Fruit fly (Drosophila melanogaster) whole organism: ENCODE results near the gene CG5866.

Source experiments
- CG8478 ChIP-seq: fragments of >200 bp; optimal IDR thresholded peaks from 2 replicates; lab custom pipeline; 2018; ENCODE audit warnings: inconsistent platforms
- Dll ChIP-seq: fragments of >200 bp; optimal IDR thresholded peaks from 2 replicates; lab custom pipeline; 2017
- EcR ChIP-seq, 2 experiments: fragments of >200 bp; optimal IDR thresholded peaks; 2 replicates each; lab custom pipeline; 2017; ENCODE audit warnings: missing biosample characterization in 2 of 2, missing genetic modification characterization in 2 of 2, missing genetic modification reagents in 2 of 2
- pan ChIP-seq: fragments of >200 bp; optimal IDR thresholded peaks from 2 replicates; lab custom pipeline; 2017
- psq ChIP-seq: fragments of >200 bp; optimal IDR thresholded peaks from 2 replicates; lab custom pipeline; 2017
- usp ChIP-seq: fragments of >200 bp; optimal IDR thresholded peaks from 2 replicates; lab custom pipeline; 2017; ENCODE audit warnings: missing biosample characterization, missing genetic modification characterization, mixed read lengths

The CG5866 gene

DNA sequence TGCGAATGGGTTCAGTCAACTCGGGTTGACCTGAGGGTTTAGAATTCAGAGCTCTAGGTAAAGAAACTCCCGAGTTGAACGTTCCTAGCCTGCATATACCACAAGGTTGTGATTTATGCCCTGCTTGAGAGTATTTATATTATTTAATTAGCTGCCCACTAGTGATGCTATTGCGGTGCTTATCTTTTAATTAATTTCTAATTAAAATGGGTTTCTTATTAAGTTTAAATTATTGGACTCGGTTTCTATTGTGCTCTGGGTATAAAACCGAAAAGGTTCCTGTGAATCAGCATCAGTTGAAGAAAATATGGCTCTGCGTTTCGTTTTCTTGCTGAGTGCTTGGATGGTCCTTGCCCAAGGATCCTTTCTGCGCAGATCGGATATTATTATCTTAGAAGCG is at the start of gene CG5866:
Gene CG5866, plus strand, starts transcription at position 301 of the 400 bp plus-strand sequence.
- no peak for TF ChIP-seq psq (lab: Kevin White, UChicago)
- TF ChIP-seq Dll (lab: Kevin White, UChicago) = no peak
- no peak for TF ChIP-seq CG8478 (lab: Kevin White, UChicago)
- TF ChIP-seq usp (GFP tag; lab: Kevin White, UChicago) = no peak

DNA sequence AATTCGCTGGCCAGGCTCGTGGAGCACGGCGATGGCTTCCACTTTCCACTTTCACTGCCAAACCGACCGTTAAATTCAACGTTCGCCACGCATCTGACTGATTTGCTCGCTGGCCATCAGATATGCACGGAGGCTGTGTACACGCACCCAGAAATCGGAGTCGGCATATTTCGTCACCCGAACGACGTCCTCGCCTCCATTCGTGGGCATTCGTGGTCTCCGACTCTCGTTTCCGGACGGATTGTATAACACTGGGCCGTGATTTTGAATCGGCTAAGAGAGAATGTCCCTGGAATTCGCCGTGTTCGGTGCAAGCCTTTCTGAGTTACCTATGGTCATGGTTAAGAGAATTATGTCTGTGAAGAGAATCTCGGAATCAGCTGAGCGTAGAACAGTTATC is 49.5 kb upstream of the CG5866 start, which contains the start of gene beat-IIa:
Gene beat-IIa, minus strand, starts transcription at position 97 of the 400 bp plus-strand sequence.
- no peak for TF ChIP-seq pan (lab: Kevin White, UChicago)
- no peak for TF ChIP-seq usp (GFP tag; lab: Kevin White, UChicago)
- no peak for TF ChIP-seq CG8478 (lab: Kevin White, UChicago)
- TF ChIP-seq EcR (GFP tag; optimal IDR thresholded peaks at IDR 0.05; lab: Kevin White, UChicago) = no peak
- TF ChIP-seq psq (lab: Kevin White, UChicago) = no peak
- no peak for TF ChIP-seq Dll (lab: Kevin White, UChicago)

DNA sequence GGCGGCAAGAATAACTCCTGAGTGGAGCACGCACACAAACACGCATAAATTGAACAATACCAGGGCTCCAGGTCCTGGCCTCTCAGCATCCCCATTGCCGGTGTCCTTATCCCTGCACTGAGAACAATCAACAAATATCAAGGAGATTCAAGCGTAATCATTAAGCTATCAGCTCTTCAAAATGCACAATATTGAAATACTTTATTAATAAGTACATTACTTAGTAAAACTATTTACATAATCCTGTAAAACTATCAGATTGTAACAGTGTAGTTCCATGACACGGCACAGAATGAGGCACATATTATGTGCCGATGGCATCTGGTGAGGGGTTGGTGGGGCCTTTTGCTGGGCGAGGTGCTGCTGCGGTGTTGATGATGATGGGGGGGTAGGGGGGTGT is 44.4 kb upstream of the CG5866 start:
- TF ChIP-seq pan (lab: Kevin White, UChicago) (no peak), EcR (GFP tag; optimal IDR thresholded peaks at IDR 0.05; lab: Kevin White, UChicago) (no peak), usp (GFP tag; lab: Kevin White, UChicago) (no peak), psq (lab: Kevin White, UChicago) (no peak), Dll (lab: Kevin White, UChicago) (no peak), CG8478 (lab: Kevin White, UChicago) (no peak)

DNA sequence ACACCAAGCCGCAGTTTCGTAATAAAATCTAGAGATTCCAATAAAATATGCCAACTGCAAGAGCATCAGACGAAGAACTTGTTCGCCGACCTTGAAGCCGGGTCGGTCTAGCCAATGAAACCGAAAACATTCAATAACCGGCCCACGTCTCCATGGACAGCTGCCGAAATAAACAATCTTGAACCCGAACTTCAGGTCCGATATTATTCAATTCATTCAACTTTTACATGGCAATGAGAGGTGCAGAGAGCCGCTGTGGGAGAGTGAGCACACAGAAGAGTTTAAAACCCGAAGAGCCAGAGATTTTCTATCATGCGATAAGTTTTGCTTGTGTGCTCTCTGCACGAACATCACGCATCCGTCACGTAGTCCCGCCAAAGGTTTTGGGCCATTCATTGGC is 38.0 kb upstream of the CG5866 start:
- TF ChIP-seq EcR (GFP tag; optimal IDR thresholded peaks at IDR 0.05; lab: Kevin White, UChicago) (peak in 1 of 2 experiments; percentile 38), usp (GFP tag; lab: Kevin White, UChicago) (no peak)

DNA sequence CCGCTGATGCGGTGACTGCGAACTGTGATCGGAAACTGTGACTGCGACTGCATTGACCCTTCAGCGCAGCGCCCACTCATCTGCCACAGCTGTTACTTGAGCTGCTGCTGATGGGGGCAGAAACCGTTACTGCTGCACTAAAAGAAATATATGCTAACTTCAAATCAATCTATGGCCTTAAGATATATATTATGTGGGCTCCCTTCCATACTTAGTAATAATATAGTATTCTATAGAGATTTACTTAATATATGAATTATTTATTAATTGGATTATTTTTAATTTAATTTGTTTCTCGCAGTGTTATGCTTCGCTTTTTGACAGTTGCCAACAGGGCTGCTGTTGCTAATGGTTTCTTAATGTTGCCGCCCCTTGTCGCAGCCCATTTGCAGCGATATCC is 36.5 kb upstream of the CG5866 start:
- TF ChIP-seq EcR (GFP tag; optimal IDR thresholded peaks at IDR 0.05; lab: Kevin White, UChicago) (no peak), CG8478 (lab: Kevin White, UChicago) (no peak), pan (lab: Kevin White, UChicago) (no peak)

DNA sequence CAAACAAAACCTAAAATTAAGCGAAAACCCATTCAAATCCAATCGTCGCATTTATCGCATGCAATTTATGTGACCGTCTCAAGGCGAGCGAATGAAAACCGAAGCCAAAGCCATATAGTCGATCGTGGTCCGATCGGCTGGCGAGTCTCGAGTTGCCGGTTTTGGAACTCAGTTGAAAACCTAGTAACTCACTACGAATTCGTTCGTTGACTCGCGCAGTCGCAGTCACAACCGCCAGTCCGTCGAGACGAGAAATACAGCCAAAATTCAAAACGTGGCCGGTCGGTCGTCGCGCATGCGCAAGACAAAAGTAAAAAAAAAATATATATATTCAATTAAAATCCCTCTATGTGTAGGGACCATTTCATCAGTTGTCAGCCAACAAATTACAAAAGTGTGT is 35.8 kb upstream of the CG5866 start, which contains the start of gene lute:
Gene lute, plus strand, starts transcription at position 203 of the 400 bp plus-strand sequence.
- TF ChIP-seq pan (lab: Kevin White, UChicago) (no peak), Dll (lab: Kevin White, UChicago) (no peak), CG8478 (lab: Kevin White, UChicago) (no peak), usp (GFP tag; lab: Kevin White, UChicago) (no peak), psq (lab: Kevin White, UChicago) (no peak), EcR (GFP tag; optimal IDR thresholded peaks at IDR 0.05; lab: Kevin White, UChicago) (no peak)

DNA sequence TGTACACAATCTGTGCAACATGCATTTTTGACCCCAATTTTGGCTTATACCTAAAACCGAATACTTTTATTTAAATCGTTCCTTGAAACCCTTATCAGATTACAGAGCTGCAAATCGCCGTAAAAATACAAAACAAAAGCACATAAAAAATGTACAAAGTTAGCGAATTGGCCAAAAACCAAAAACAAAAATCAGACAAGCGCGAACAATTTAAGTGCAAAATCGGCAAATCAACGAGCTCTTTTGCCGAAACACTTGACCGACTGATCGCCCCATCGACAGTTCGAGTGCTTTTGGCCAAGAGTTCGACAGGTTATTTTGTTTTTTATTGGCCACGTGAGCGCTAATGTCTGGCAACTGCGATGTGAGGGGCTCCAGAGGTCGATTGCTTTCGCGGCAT is 33.6 kb upstream of the CG5866 start:
- TF ChIP-seq psq (lab: Kevin White, UChicago) (no peak), EcR (GFP tag; optimal IDR thresholded peaks at IDR 0.05; lab: Kevin White, UChicago) (no peak), Dll (lab: Kevin White, UChicago) (no peak), pan (lab: Kevin White, UChicago) (no peak), usp (GFP tag; lab: Kevin White, UChicago) (no peak), CG8478 (lab: Kevin White, UChicago) (no peak)

DNA sequence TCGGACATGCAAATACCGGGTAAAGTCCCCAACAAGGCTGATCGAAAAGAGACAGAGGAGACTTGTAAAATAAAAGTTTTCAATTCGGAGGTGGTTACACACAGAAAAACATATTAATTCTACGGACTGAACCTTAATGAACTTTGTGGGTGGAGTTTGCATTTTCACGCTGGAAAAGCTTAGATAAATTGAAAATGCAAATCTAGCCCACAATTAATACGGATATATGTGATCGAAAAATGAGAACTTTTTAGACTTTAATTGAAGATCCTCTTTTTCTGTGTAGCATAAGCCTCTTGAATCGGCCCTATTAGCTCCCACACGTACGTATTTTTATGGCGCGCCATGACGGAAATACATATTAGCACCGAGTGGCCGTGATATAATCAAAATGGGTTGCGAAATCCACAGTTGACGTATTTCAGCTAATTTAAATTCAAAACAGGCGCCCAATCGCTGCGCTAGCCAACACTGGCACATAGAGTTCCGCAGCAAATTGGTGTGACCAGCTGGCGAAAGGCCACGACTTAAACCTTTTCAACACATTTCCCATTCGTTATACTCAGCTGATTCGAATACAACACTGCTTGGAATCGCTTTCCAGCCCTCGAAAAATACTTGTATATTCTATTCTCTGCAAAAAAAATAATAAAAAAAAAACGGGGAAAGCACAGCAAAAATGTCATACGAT is 30.1 kb upstream of the CG5866 start:
- TF ChIP-seq pan (lab: Kevin White, UChicago) (no peak), Dll (lab: Kevin White, UChicago) (no peak), usp (GFP tag; lab: Kevin White, UChicago) (no peak), EcR (GFP tag; optimal IDR thresholded peaks at IDR 0.05; lab: Kevin White, UChicago) (no peak), psq (lab: Kevin White, UChicago) (no peak), CG8478 (lab: Kevin White, UChicago) (no peak)

DNA sequence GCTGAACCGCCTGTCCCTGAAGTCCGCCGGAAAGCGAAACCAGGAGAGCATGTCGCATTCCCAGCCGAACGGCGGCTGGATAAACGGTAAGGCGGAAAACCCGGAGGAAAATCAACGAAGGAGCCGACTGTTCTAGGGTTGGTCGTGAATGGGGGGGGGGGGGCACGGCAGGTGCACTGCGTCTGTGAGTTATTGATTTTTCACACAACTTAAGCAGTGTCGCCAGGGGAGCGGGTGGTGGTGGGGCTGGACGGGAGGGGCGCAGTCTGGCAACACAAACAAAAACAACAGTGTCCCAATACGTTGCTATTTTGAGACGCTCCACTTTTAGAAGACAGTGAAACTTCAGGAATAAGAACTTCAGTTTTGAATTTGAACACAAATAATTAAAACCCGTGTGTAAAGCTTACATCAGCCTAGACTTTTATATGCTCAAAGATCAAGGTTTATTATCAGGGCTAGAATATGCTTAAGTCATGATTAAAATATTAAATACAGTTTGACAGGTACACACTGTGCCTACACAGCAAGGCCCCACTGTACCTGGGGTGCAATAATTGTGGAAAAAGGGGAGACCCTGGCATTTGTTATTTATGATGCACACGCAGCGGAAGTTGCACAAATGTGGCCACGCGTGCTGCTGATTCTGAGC is 29.2 kb upstream of the CG5866 start:
- TF ChIP-seq usp (GFP tag; lab: Kevin White, UChicago) (no peak), CG8478 (lab: Kevin White, UChicago) (no peak), EcR (GFP tag; optimal IDR thresholded peaks at IDR 0.05; lab: Kevin White, UChicago) (no peak), psq (lab: Kevin White, UChicago) (no peak), pan (lab: Kevin White, UChicago) (no peak), Dll (lab: Kevin White, UChicago) (no peak)

DNA sequence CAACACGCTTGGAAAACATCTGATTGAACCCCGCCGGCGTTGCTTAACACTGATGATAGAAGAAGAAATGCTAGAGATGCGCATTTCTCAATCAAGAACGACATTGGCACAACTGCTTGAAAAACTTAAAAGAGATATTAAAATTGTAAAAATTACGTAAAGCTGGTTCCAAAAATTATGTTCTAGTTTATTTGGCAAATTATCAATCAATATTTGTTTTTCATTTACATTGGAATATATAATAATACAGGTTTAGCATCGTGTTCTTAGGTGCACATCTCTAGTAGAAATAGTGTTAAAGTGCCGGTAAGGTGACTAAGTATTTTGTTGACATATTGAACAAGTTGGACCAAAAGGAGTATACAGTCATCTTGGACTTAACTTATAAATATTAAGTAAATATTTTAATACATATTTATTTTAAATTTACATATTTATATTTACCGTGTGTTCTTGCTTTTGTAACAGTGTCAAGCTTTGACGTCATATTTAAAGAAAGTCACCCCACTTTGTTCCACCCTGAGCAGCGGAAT is 24.2 kb upstream of the CG5866 start, which contains the start of the genes Brf and sds22:
Gene Brf, minus strand, starts transcription at position 25 of the 533 bp plus-strand sequence.
Gene sds22, plus strand, starts transcription at position 282 of the 533 bp plus-strand sequence.
- TF ChIP-seq CG8478 (lab: Kevin White, UChicago) = no peak
- no peak for TF ChIP-seq Dll (lab: Kevin White, UChicago)
- TF ChIP-seq EcR (GFP tag; optimal IDR thresholded peaks at IDR 0.05; lab: Kevin White, UChicago) = no peak
- TF ChIP-seq usp (GFP tag; lab: Kevin White, UChicago) = no peak
- no peak for TF ChIP-seq pan (lab: Kevin White, UChicago)
- no peak for TF ChIP-seq psq (lab: Kevin White, UChicago)
